Fruit fly (Drosophila melanogaster) whole organism, embryonic: ENCODE data around the gene CG3703.
A peak's percentile ranks its signal among the peaks of the same experiment; 100 is the strongest.

ENCODE experiments used
- ATbp ChIP-seq: fragments of 200-800 bp; sonication (Bioruptor generic); optimal IDR thresholded peaks from 2 replicates; lab custom pipeline; 2017; ENCODE audit warnings: missing biosample characterization, mild to moderate bottlenecking, missing genetic modification characterization, missing genetic modification reagents
- BEAF-32 ChIP-seq: fragments of 200-800 bp; sonication (Bioruptor generic); optimal IDR thresholded peaks from 3 replicates; lab custom pipeline; 2017; ENCODE audit warnings: missing biosample characterization, missing genetic modification characterization, mild to moderate bottlenecking, moderate library complexity, missing genetic modification reagents
- CG10959 ChIP-seq: fragments of 200-800 bp; sonication (Bioruptor generic); IDR thresholded peaks from 2 replicates; pipeline ENCODE4 v1.3.6; 2022; ENCODE audit warnings: missing biosample characterization, missing genetic modification characterization
- CG13296 ChIP-seq: fragments of 200-800 bp; sonication (Bioruptor generic); optimal IDR thresholded peaks from 3 replicates; lab custom pipeline; 2018; ENCODE audit warnings: missing biosample characterization, mild to moderate bottlenecking, missing genetic modification characterization
- CG13424 ChIP-seq: fragments of 200-800 bp; sonication (Bioruptor generic); optimal IDR thresholded peaks from 2 replicates; lab custom pipeline; 2019; ENCODE audit warnings: missing biosample characterization, mild to moderate bottlenecking, missing genetic modification characterization, moderate library complexity
- CG13775 ChIP-seq: fragments of 200-800 bp; sonication (Bioruptor generic); optimal IDR thresholded peaks from 3 replicates; lab custom pipeline; 2017; ENCODE audit warnings: missing biosample characterization, mild to moderate bottlenecking, missing genetic modification characterization
- CG13894 ChIP-seq: fragments of 200-800 bp; sonication (Bioruptor generic); optimal IDR thresholded peaks from 3 replicates; lab custom pipeline; 2018; ENCODE audit warnings: missing biosample characterization, mild to moderate bottlenecking, missing genetic modification characterization, moderate library complexity
- CG14014 ChIP-seq: fragments of 200-800 bp; sonication (Bioruptor generic); IDR thresholded peaks from 2 replicates; pipeline ENCODE4 v1.3.6; 2022; ENCODE audit warnings: missing biosample characterization, missing genetic modification characterization
- CG14710 ChIP-seq: fragments of 200-800 bp; sonication (Bioruptor generic); optimal IDR thresholded peaks from 3 replicates; lab custom pipeline; 2019; ENCODE audit warnings: missing biosample characterization, mild to moderate bottlenecking, missing genetic modification characterization, moderate library complexity
- CG1529 ChIP-seq: fragments of 200-800 bp; sonication (Bioruptor generic); optimal IDR thresholded peaks from 3 replicates; lab custom pipeline; 2018; ENCODE audit warnings: missing biosample characterization, missing genetic modification characterization
- CG1602 ChIP-seq: fragments of 200-800 bp; sonication (Bioruptor generic); optimal IDR thresholded peaks from 3 replicates; lab custom pipeline; 2016; ENCODE audit warnings: missing biosample characterization, missing genetic modification characterization
- CG17359 ChIP-seq: fragments of 200-800 bp; sonication (Bioruptor generic); optimal IDR thresholded peaks from 3 replicates; lab custom pipeline; 2018; ENCODE audit warnings: missing biosample characterization, mild to moderate bottlenecking, missing genetic modification characterization, moderate library complexity
- CG18764 ChIP-seq: fragments of 200-800 bp; sonication (Bioruptor generic); optimal IDR thresholded peaks from 3 replicates; lab custom pipeline; 2016; ENCODE audit warnings: missing biosample characterization, missing genetic modification characterization
- CG30403 ChIP-seq: fragments of 200-800 bp; sonication (Bioruptor generic); optimal IDR thresholded peaks from 3 replicates; lab custom pipeline; 2016; ENCODE audit warnings: missing biosample characterization, missing genetic modification characterization
- CG3065 ChIP-seq: fragments of 200-800 bp; sonication (Bioruptor generic); optimal IDR thresholded peaks from 2 replicates; lab custom pipeline; 2016; ENCODE audit warnings: missing biosample characterization, missing genetic modification characterization
- CG31365 ChIP-seq: fragments of 200-800 bp; sonication (Bioruptor generic); optimal IDR thresholded peaks from 2 replicates; lab custom pipeline; 2018; ENCODE audit warnings: missing biosample characterization, mild to moderate bottlenecking, missing genetic modification characterization
- CG3163 ChIP-seq: fragments of 200-800 bp; sonication (Bioruptor generic); optimal IDR thresholded peaks from 3 replicates; lab custom pipeline; 2016; ENCODE audit warnings: missing biosample characterization, missing genetic modification characterization
- CG33557 ChIP-seq: fragments of 200-800 bp; sonication (Bioruptor generic); optimal IDR thresholded peaks from 2 replicates; lab custom pipeline; 2019; ENCODE audit warnings: missing biosample characterization, mild to moderate bottlenecking, missing genetic modification characterization, moderate library complexity
- CG4617 ChIP-seq: fragments of 200-800 bp; sonication (Bioruptor generic); optimal IDR thresholded peaks from 3 replicates; lab custom pipeline; 2016; ENCODE audit warnings: missing biosample characterization, missing genetic modification characterization, borderline replicate concordance
- CG9817 ChIP-seq: fragments of 200-800 bp; sonication (Bioruptor generic); optimal IDR thresholded peaks from 2 replicates; lab custom pipeline; 2018; ENCODE audit warnings: missing biosample characterization, mild to moderate bottlenecking, missing genetic modification characterization, moderate library complexity
- D ChIP-seq, 2 experiments: fragments of 200-800 bp in 1 of 2; fragments of >200 bp in 1 of 2; sonication (Bioruptor generic) in 1 of 2; optimal IDR thresholded peaks; 2 replicates in 1 of 2; 3 replicates in 1 of 2; lab custom pipeline; 2017; ENCODE audit warnings: mild to moderate bottlenecking in 1 of 2, missing biosample characterization in 1 of 2, missing genetic modification characterization in 1 of 2, missing genetic modification reagents in 1 of 2
- Dfd ChIP-seq, 2 experiments: fragments of >200 bp; optimal IDR thresholded peaks; 2 replicates each; lab custom pipeline; 2017; ENCODE audit warnings: missing biosample characterization in 2 of 2, missing genetic modification characterization in 2 of 2
- Dip2 ChIP-seq: fragments of 200-800 bp; sonication (Bioruptor generic); IDR thresholded peaks from 2 replicates; pipeline ENCODE4 v1.3.6; 2022; ENCODE audit warnings: missing biosample characterization, missing genetic modification characterization
- Drgx ChIP-seq: fragments of 200-800 bp; sonication (Bioruptor generic); IDR thresholded peaks from 2 replicates; pipeline ENCODE4 v1.3.6; 2022; ENCODE audit warnings: missing biosample characterization, missing genetic modification characterization
- ERR ChIP-seq: fragments of 200-800 bp; sonication (Bioruptor generic); optimal IDR thresholded peaks from 2 replicates; lab custom pipeline; 2016; ENCODE audit warnings: missing biosample characterization, missing genetic modification characterization
- Gug ChIP-seq: fragments of 200-800 bp; sonication (Bioruptor generic); IDR thresholded peaks from 4 replicates; pipeline ENCODE4 v1.3.6; 2022; ENCODE audit warnings: missing biosample characterization, missing genetic modification characterization
- HLH4C ChIP-seq: fragments of 200-800 bp; sonication (Bioruptor generic); IDR thresholded peaks from 3 replicates; pipeline ENCODE4 v1.3.6; 2022; ENCODE audit warnings: missing biosample characterization, missing genetic modification characterization; ENCODE audit not compliant: partially characterized antibody
- MTF-1 ChIP-seq: fragments of 200-800 bp; sonication (Bioruptor generic); optimal IDR thresholded peaks from 2 replicates; lab custom pipeline; 2018; ENCODE audit warnings: missing biosample characterization, mild to moderate bottlenecking, missing genetic modification characterization, borderline replicate concordance
- Nf-YB ChIP-seq: fragments of 200-800 bp; sonication (Bioruptor generic); optimal IDR thresholded peaks from 3 replicates; lab custom pipeline; 2019; ENCODE audit warnings: missing biosample characterization, mild to moderate bottlenecking, missing genetic modification characterization, moderate library complexity
- Optix ChIP-seq: fragments of 200-800 bp; sonication (Bioruptor generic); IDR thresholded peaks from 3 replicates; pipeline ENCODE4 v1.3.6; 2022; ENCODE audit warnings: missing biosample characterization, missing genetic modification characterization
- Ravus ChIP-seq: fragments of 200-800 bp; sonication (Bioruptor generic); IDR thresholded peaks from 2 replicates; pipeline ENCODE4 v1.3.6; 2022; ENCODE audit warnings: missing biosample characterization, missing genetic modification characterization
- Sry-β ChIP-seq: fragments of 200-800 bp; sonication (Bioruptor generic); optimal IDR thresholded peaks from 2 replicates; lab custom pipeline; 2018; ENCODE audit warnings: missing biosample characterization, mild to moderate bottlenecking, missing genetic modification characterization, moderate library complexity
- Stat92E ChIP-seq, 3 experiments: fragments of >200 bp in 2 of 3; fragments of 200-800 bp in 1 of 3; sonication (Bioruptor generic) in 1 of 3; optimal IDR thresholded peaks; 2 replicates each; lab custom pipeline; 2017 to 2019; ENCODE audit warnings: missing biosample characterization in 3 of 3, missing genetic modification characterization in 3 of 3, mild to moderate bottlenecking in 1 of 3, moderate library complexity in 1 of 3
- Taf1 ChIP-seq: fragments of 200-800 bp; sonication (Bioruptor generic); IDR thresholded peaks from 2 replicates; pipeline ENCODE4 v1.3.6; 2022; ENCODE audit warnings: missing biosample characterization, missing genetic modification characterization
- al ChIP-seq: fragments of 200-800 bp; sonication (Bioruptor generic); IDR thresholded peaks from 2 replicates; pipeline ENCODE4 v1.3.6; 2022; ENCODE audit warnings: missing biosample characterization, missing genetic modification characterization
- ara ChIP-seq: fragments of 200-800 bp; sonication (Bioruptor generic); IDR thresholded peaks from 2 replicates; pipeline ENCODE4 v1.3.6; 2022; ENCODE audit warnings: missing biosample characterization, missing genetic modification characterization
- cg ChIP-seq: fragments of 200-800 bp; sonication (Bioruptor generic); optimal IDR thresholded peaks from 3 replicates; lab custom pipeline; 2019; ENCODE audit warnings: missing biosample characterization, mild to moderate bottlenecking, missing genetic modification characterization, moderate library complexity
- chif ChIP-seq, 2 experiments: fragments of 200-800 bp; sonication (Bioruptor generic); optimal IDR thresholded peaks; 3 replicates each; lab custom pipeline; 2016; ENCODE audit warnings: missing biosample characterization in 2 of 2, missing genetic modification characterization in 2 of 2
- dmrt99B ChIP-seq: fragments of 200-800 bp; sonication (Bioruptor generic); optimal IDR thresholded peaks from 2 replicates; lab custom pipeline; 2018; ENCODE audit warnings: missing biosample characterization, mild to moderate bottlenecking, missing genetic modification characterization, moderate library complexity
- emc ChIP-seq: fragments of 200-800 bp; sonication (Bioruptor generic); optimal IDR thresholded peaks from 2 replicates; lab custom pipeline; 2016; ENCODE audit warnings: missing biosample characterization, missing genetic modification characterization
- grau ChIP-seq: fragments of 200-800 bp; optimal IDR thresholded peaks from 3 replicates; lab custom pipeline; 2019; ENCODE audit warnings: missing biosample characterization, mild to moderate bottlenecking, missing genetic modification characterization, moderate library complexity
- gsb-n ChIP-seq: fragments of 200-800 bp; sonication (Bioruptor generic); optimal IDR thresholded peaks from 3 replicates; lab custom pipeline; 2018; ENCODE audit warnings: missing biosample characterization, mild to moderate bottlenecking, missing genetic modification characterization
- kah ChIP-seq: fragments of 200-800 bp; sonication (Bioruptor generic); optimal IDR thresholded peaks from 2 replicates; lab custom pipeline; 2018; ENCODE audit warnings: missing biosample characterization, mild to moderate bottlenecking, missing genetic modification characterization
- nau ChIP-seq: fragments of 200-800 bp; sonication (Bioruptor generic); optimal IDR thresholded peaks from 3 replicates; lab custom pipeline; 2017; ENCODE audit warnings: missing biosample characterization, mild to moderate bottlenecking, missing genetic modification characterization, missing genetic modification reagents
- row ChIP-seq: fragments of 200-800 bp; sonication (Bioruptor generic); IDR thresholded peaks from 3 replicates; pipeline ENCODE4 v1.3.6; 2022; ENCODE audit warnings: missing biosample characterization, missing genetic modification characterization
- schlank ChIP-seq: fragments of 200-800 bp; sonication (Bioruptor generic); optimal IDR thresholded peaks from 2 replicates; lab custom pipeline; 2018; ENCODE audit warnings: missing biosample characterization, mild to moderate bottlenecking, missing genetic modification characterization
- slou ChIP-seq: fragments of 200-800 bp; sonication (Bioruptor generic); optimal IDR thresholded peaks from 3 replicates; lab custom pipeline; 2016; ENCODE audit warnings: missing biosample characterization, missing genetic modification characterization
- sna ChIP-seq: fragments of 200-800 bp; sonication (Bioruptor generic); IDR thresholded peaks from 2 replicates; pipeline ENCODE4 v1.3.6; 2022; ENCODE audit warnings: missing biosample characterization, missing genetic modification characterization; ENCODE audit not compliant: partially characterized antibody
- sug ChIP-seq: fragments of 200-800 bp; optimal IDR thresholded peaks from 2 replicates; lab custom pipeline; 2019; ENCODE audit warnings: missing biosample characterization, mild to moderate bottlenecking, missing genetic modification characterization, moderate library complexity
- unc-4 ChIP-seq: fragments of 200-800 bp; sonication (Bioruptor generic); IDR thresholded peaks from 2 replicates; pipeline ENCODE4 v1.3.6; 2022; ENCODE audit warnings: missing biosample characterization, missing genetic modification characterization; ENCODE audit not compliant: partially characterized antibody

CG3703 gene

dm6 chrX:966818-967217 is 21.2 kb upstream of the CG3703 start (continued):
- TF ChIP-seq sug (tag; lab: Kevin White, UChicago) (peak; percentile 3), CG14014 (GFP tag; lab: Robert Waterston, UW) (peak; percentile 47; the same call in 1 of the 2 replicates), MTF-1 (GFP tag; lab: Kevin White, UChicago) (no peak), Dip2 (GFP tag; lab: Robert Waterston, UW) (no peak), Gug (GFP tag; lab: Robert Waterston, UW) (peak; percentile 6; the same call in 1 of the 4 replicates), CG9817 (tag; lab: Kevin White, UChicago) (peak; percentile 27), Nf-YB (GFP tag; lab: Kevin White, UChicago) (no peak), nau (no peak), CG13296 (GFP tag; lab: Kevin White, UChicago) (peak; percentile 45), Optix (GFP tag; lab: Robert Waterston, UW) (no peak), CG18764 (GFP tag; lab: Kevin White, UChicago) (no peak), CG13775 (GFP tag; lab: Kevin White, UChicago) (no peak), gsb-n (no peak), CG14710 (tag; lab: Kevin White, UChicago) (no peak), chif (GFP tag; optimal IDR thresholded peaks at IDR 0.05; lab: Kevin White, UChicago) (no peak), kah (GFP tag; lab: Kevin White, UChicago) (no peak), CG30403 (GFP tag; lab: Kevin White, UChicago) (peak; percentile 15), slou (GFP tag; lab: Kevin White, UChicago) (no peak), CG33557 (GFP tag; lab: Kevin White, UChicago) (no peak), CG1602 (GFP tag; lab: Kevin White, UChicago) (no peak), Ravus (GFP tag; lab: Robert Waterston, UW) (no peak), CG31365 (tag; lab: Kevin White, UChicago) (no peak), Drgx (GFP tag; lab: Robert Waterston, UW) (no peak), sna (GFP tag; lab: Robert Waterston, UW) (no peak), CG4617 (GFP tag; lab: Kevin White, UChicago) (no peak), dmrt99B (tag; lab: Kevin White, UChicago) (peak; percentile 62), al (GFP tag; lab: Robert Waterston, UW) (no peak), CG3065 (no peak), ATbp (GFP tag; lab: Kevin White, UChicago) (no peak), schlank (tag; lab: Kevin White, UChicago) (peak; percentile 23), CG3163 (no peak), CG13424 (tag; lab: Kevin White, UChicago) (peak; percentile 57), ara (GFP tag; lab: Robert Waterston, UW) (no peak), Stat92E (GFP tag; optimal IDR thresholded peaks at IDR 0.05; lab: Kevin White, UChicago) (no peak), cg (GFP tag; lab: Kevin White, UChicago) (no peak), Taf1 (no peak), D (optimal IDR thresholded peaks at IDR 0.05; lab: Kevin White, UChicago) (no peak), D (GFP tag; optimal IDR thresholded peaks at IDR 0.05; lab: Kevin White, UChicago) (no peak), BEAF-32 (no peak), grau (tag; lab: Kevin White, UChicago) (peak; percentile 56), Sry-β (GFP tag; lab: Kevin White, UChicago) (no peak), CG13894 (peak; percentile 51), CG17359 (tag; lab: Kevin White, UChicago) (peak; percentile 56), ERR (GFP tag; lab: Kevin White, UChicago) (no peak), unc-4 (no peak), CG10959 (no peak), HLH4C (GFP tag; lab: Robert Waterston, UW) (no peak), row (GFP tag; lab: Robert Waterston, UW) (peak; percentile 66), emc (no peak), Dfd (GFP tag; optimal IDR thresholded peaks at IDR 0.05; lab: Kevin White, UChicago) (no peak), CG1529 (GFP tag; lab: Kevin White, UChicago) (no peak)
